Worm (Caenorhabditis elegans) whole organism, young adult: ENCODE results near the gene K08H2.4.

ENCODE experiments used
- B0019.2 ChIP-seq: fragments of 200-800 bp; sonication (Bioruptor generic); conservative IDR thresholded peaks from 2 replicates; pipeline ENCODE4 v1.3.6; 2022; ENCODE audit warnings: missing genetic modification reagents, missing genetic modification characterization, missing compliant biosample characterization
- B0035.1 ChIP-seq: sonication (generic microtip); optimal IDR thresholded peaks from 2 replicates; lab custom pipeline; 2016; ENCODE audit warnings: missing genetic modification characterization, mild to moderate bottlenecking, missing compliant biosample characterization, missing genotype, missing genetic modification reagents
- B0261.1 ChIP-seq: sonication (generic microtip); optimal IDR thresholded peaks from 2 replicates; lab custom pipeline; 2016; ENCODE audit warnings: mild to moderate bottlenecking, missing genetic modification characterization, moderate library complexity, missing compliant biosample characterization
- B0336.3 ChIP-seq: fragments of 200-800 bp; sonication (Bioruptor generic); IDR thresholded peaks from 2 replicates; pipeline ENCODE4 v1.3.6; 2022; ENCODE audit warnings: missing genetic modification characterization, missing compliant biosample characterization
- C06A6.2 ChIP-seq: fragments of 200-800 bp; sonication (Bioruptor generic); conservative IDR thresholded peaks from 2 replicates; pipeline ENCODE4 v1.3.6; 2022; ENCODE audit warnings: missing genetic modification characterization, missing compliant biosample characterization
- F23B12.7 ChIP-seq: sonication (generic microtip); optimal IDR thresholded peaks from 2 replicates; lab custom pipeline; 2017; ENCODE audit warnings: missing genetic modification characterization, mild to moderate bottlenecking, missing compliant biosample characterization, antibody characterized with exemption, moderate library complexity; ENCODE audit not compliant: insufficient read depth
- F37B4.10 ChIP-seq: fragments of 200-800 bp; sonication (Bioruptor generic); IDR thresholded peaks from 2 replicates; pipeline ENCODE4 v1.3.6; 2022; ENCODE audit warnings: missing genetic modification characterization, missing compliant biosample characterization
- F49E8.2 ChIP-seq: sonication (generic microtip); optimal IDR thresholded peaks from 3 replicates; lab custom pipeline; 2017; ENCODE audit warnings: missing genetic modification characterization, mild to moderate bottlenecking, missing compliant biosample characterization, antibody characterized with exemption, moderate library complexity; ENCODE audit not compliant: insufficient read depth
- F52B5.7 ChIP-seq: sonication (generic microtip); optimal IDR thresholded peaks from 2 replicates; lab custom pipeline; 2016; ENCODE audit warnings: mild to moderate bottlenecking, missing genetic modification characterization, missing compliant biosample characterization
- T26A5.8 ChIP-seq: sonication (generic microtip); optimal IDR thresholded peaks from 2 replicates; lab custom pipeline; 2016; ENCODE audit warnings: missing genetic modification characterization, missing compliant biosample characterization
- Y56A3A.18 ChIP-seq: fragments of 200-800 bp; sonication (Bioruptor generic); IDR thresholded peaks from 2 replicates; pipeline ENCODE4 v1.3.6; 2022; ENCODE audit warnings: missing genetic modification reagents, missing genetic modification characterization, missing compliant biosample characterization
- akir-1 ChIP-seq: fragments of 200-800 bp; sonication (Bioruptor generic); optimal IDR thresholded peaks from 2 replicates; lab custom pipeline; 2018; ENCODE audit warnings: mild to moderate bottlenecking, missing genetic modification characterization, moderate library complexity, missing compliant biosample characterization
- bed-2 ChIP-seq: fragments of 200-800 bp; sonication (Bioruptor generic); IDR thresholded peaks from 2 replicates; pipeline ENCODE4 v1.3.6; 2022; ENCODE audit warnings: missing genetic modification reagents, missing genetic modification characterization, missing compliant biosample characterization
- ceh-100 ChIP-seq: fragments of 200-800 bp; sonication (Bioruptor generic); IDR thresholded peaks from 2 replicates; pipeline ENCODE4 v1.3.6; 2022; ENCODE audit warnings: missing genetic modification reagents, missing genetic modification characterization, missing compliant biosample characterization
- ceh-79 ChIP-seq: sonication (generic microtip); optimal IDR thresholded peaks from 2 replicates; lab custom pipeline; 2017; ENCODE audit warnings: mild to moderate bottlenecking, missing genetic modification characterization, missing compliant biosample characterization
- ekl-4 ChIP-seq: fragments of 200-800 bp; sonication (Bioruptor generic); IDR thresholded peaks from 2 replicates; pipeline ENCODE4 v1.3.6; 2022; ENCODE audit warnings: missing genetic modification reagents, missing genetic modification characterization, missing compliant biosample characterization
- ets-4 ChIP-seq: fragments of 200-800 bp; sonication (Bioruptor generic); optimal IDR thresholded peaks from 2 replicates; lab custom pipeline; 2018; ENCODE audit warnings: mild to moderate bottlenecking, missing genetic modification characterization, missing compliant biosample characterization
- him-1 ChIP-seq: sonication (generic microtip); optimal IDR thresholded peaks from 2 replicates; lab custom pipeline; 2016; ENCODE audit warnings: missing genotype, missing genetic modification reagents, missing genetic modification characterization, missing compliant biosample characterization
- hlh-12 ChIP-seq: sonication (generic microtip); optimal IDR thresholded peaks from 2 replicates; lab custom pipeline; 2016; ENCODE audit warnings: missing genetic modification characterization, missing compliant biosample characterization
- hmg-20 ChIP-seq: fragments of 200-800 bp; sonication (Bioruptor generic); IDR thresholded peaks from 2 replicates; pipeline ENCODE4 v1.3.6; 2022; ENCODE audit warnings: missing genetic modification reagents, missing genetic modification characterization, missing compliant biosample characterization
- hsf-1 ChIP-seq: fragments of 200-800 bp; sonication (Bioruptor generic); IDR thresholded peaks from 2 replicates; pipeline ENCODE4 v1.3.6; 2022; ENCODE audit warnings: missing genetic modification reagents, missing genetic modification characterization, missing compliant biosample characterization
- let-526 ChIP-seq: fragments of 200-800 bp; sonication (Bioruptor generic); IDR thresholded peaks from 2 replicates; pipeline ENCODE4 v1.3.6; 2022; ENCODE audit warnings: missing genetic modification reagents, missing genetic modification characterization, missing compliant biosample characterization
- let-607 ChIP-seq, 2 experiments: fragments of 200-800 bp in 1 of 2; sonication (Bioruptor generic) in 1 of 2; sonication (generic microtip) in 1 of 2; optimal IDR thresholded peaks; 2 replicates each; lab custom pipeline; 2016 to 2018; ENCODE audit warnings: mild to moderate bottlenecking in 2 of 2, missing compliant biosample characterization in 2 of 2, missing genetic modification characterization in 2 of 2, moderate library complexity in 2 of 2, missing genotype in 1 of 2
- lin-54 ChIP-seq: fragments of 200-800 bp; sonication (Bioruptor generic); optimal IDR thresholded peaks from 2 replicates; lab custom pipeline; 2018; ENCODE audit warnings: mild to moderate bottlenecking, missing genetic modification characterization, missing compliant biosample characterization
- lir-1 ChIP-seq: fragments of 200-800 bp; sonication (Bioruptor generic); conservative IDR thresholded peaks from 2 replicates; pipeline ENCODE4 v1.3.6; 2022; ENCODE audit warnings: missing genetic modification reagents, missing genetic modification characterization, missing compliant biosample characterization
- lsy-27 ChIP-seq: sonication (generic microtip); optimal IDR thresholded peaks from 2 replicates; lab custom pipeline; 2017; ENCODE audit warnings: missing genetic modification characterization, mild to moderate bottlenecking, missing compliant biosample characterization, antibody characterized with exemption, missing genotype, borderline replicate concordance; ENCODE audit not compliant: insufficient read depth
- nfyb-1 ChIP-seq: fragments of 200-800 bp; sonication (Bioruptor generic); IDR thresholded peaks from 2 replicates; pipeline ENCODE4 v1.3.6; 2022; ENCODE audit warnings: missing genetic modification reagents, missing genetic modification characterization, missing compliant biosample characterization
- nhr-120 ChIP-seq: fragments of 200-800 bp; sonication (Bioruptor generic); IDR thresholded peaks from 2 replicates; pipeline ENCODE4 v1.3.6; 2022; ENCODE audit warnings: missing genetic modification characterization, missing compliant biosample characterization
- nhr-90 ChIP-seq: sonication (generic microtip); optimal IDR thresholded peaks from 2 replicates; lab custom pipeline; 2016; ENCODE audit warnings: missing genotype, mild to moderate bottlenecking, missing genetic modification characterization, missing compliant biosample characterization
- pbrm-1 ChIP-seq: fragments of 200-800 bp; sonication (Bioruptor generic); IDR thresholded peaks from 2 replicates; pipeline ENCODE4 v1.3.6; 2022; ENCODE audit warnings: missing genetic modification reagents, missing genetic modification characterization, missing compliant biosample characterization
- snpc-3.4 ChIP-seq: sonication (generic microtip); optimal IDR thresholded peaks from 2 replicates; lab custom pipeline; 2017; ENCODE audit warnings: missing genetic modification characterization, mild to moderate bottlenecking, missing compliant biosample characterization, antibody characterized with exemption, moderate library complexity, missing genotype, missing genetic modification reagents
- somi-1 ChIP-seq: fragments of 200-800 bp; sonication (Bioruptor generic); optimal IDR thresholded peaks from 2 replicates; lab custom pipeline; 2018; ENCODE audit warnings: mild to moderate bottlenecking, missing genetic modification characterization, missing compliant biosample characterization
- zfh-2 ChIP-seq: fragments of 200-800 bp; sonication (Bioruptor generic); conservative IDR thresholded peaks from 2 replicates; pipeline ENCODE4 v1.3.6; 2022; ENCODE audit warnings: missing genetic modification reagents, missing genetic modification characterization, missing compliant biosample characterization
- zim-3 ChIP-seq: sonication (generic microtip); optimal IDR thresholded peaks from 2 replicates; lab custom pipeline; 2017; ENCODE audit warnings: mild to moderate bottlenecking, missing genetic modification characterization, moderate library complexity, missing compliant biosample characterization
- ztf-22 ChIP-seq: fragments of 200-800 bp; sonication (Bioruptor generic); optimal IDR thresholded peaks from 2 replicates; lab custom pipeline; 2018; ENCODE audit warnings: mild to moderate bottlenecking, missing genetic modification characterization, moderate library complexity, missing compliant biosample characterization

K08H2.4 gene

ce11 chrX:13227778-13228177, 10.5 kb upstream of the K08H2.4 start:
- TF ChIP-seq snpc-3.4 (tag; lab: Kevin White, UChicago): no peak
- TF ChIP-seq F52B5.7 (tag; lab: Kevin White, UChicago): no peak
- no peak for TF ChIP-seq F49E8.2 (tag; lab: Kevin White, UChicago)
- no peak for TF ChIP-seq let-607 (tag; optimal IDR thresholded peaks at IDR 0.05; lab: Kevin White, UChicago)
- no peak for TF ChIP-seq bed-2
- no peak for TF ChIP-seq C06A6.2 (GFP tag; lab: Robert Waterston, UW)
- no peak for TF ChIP-seq akir-1 (GFP tag; lab: Kevin White, UChicago)
- TF ChIP-seq B0035.1: no peak
- TF ChIP-seq lin-54 (GFP tag; lab: Kevin White, UChicago): no peak

DNA sequence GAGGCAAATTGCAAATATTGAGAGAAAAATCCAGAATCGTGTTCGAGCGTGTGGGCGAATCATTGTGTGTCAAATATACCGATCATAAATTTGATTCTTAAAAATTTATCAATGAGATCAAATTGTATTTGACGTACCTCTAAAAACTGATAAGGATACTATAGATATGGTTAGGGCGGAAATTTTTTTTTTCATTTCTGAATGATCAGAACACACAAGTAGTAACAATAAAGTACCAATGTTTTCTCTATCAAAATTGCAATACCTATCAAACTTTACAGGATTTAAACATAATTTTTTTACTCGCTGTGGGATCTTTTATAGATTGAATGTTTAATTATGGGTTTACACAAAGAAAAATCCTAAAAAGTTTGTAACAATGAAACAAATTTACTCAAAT, 6.0 kb upstream of the K08H2.4 start, which contains the start of gene bgnt-1.5:
Gene bgnt-1.5 (minus strand): TSS at position 101 of the 400 bp plus-strand sequence.
- TF ChIP-seq B0261.1 (tag; lab: Kevin White, UChicago): no peak
- TF ChIP-seq nhr-90 (tag; lab: Kevin White, UChicago): no peak
- TF ChIP-seq ceh-100: no peak
- TF ChIP-seq ztf-22 (GFP tag; lab: Kevin White, UChicago): no peak
- TF ChIP-seq him-1: no peak
- TF ChIP-seq F23B12.7: no peak
- no peak for TF ChIP-seq F37B4.10 (GFP tag; lab: Robert Waterston, UW)
- TF ChIP-seq akir-1 (GFP tag; lab: Kevin White, UChicago): no peak

- no peak for TF ChIP-seq lsy-27 (tag; lab: Kevin White, UChicago)
- no peak for TF ChIP-seq ceh-79 (tag; lab: Kevin White, UChicago)
- no peak for TF ChIP-seq let-526 (GFP tag; lab: Robert Waterston, UW)
- TF ChIP-seq T26A5.8 (tag; lab: Kevin White, UChicago): no peak
- TF ChIP-seq hlh-12 (tag; lab: Kevin White, UChicago): no peak
- TF ChIP-seq, all 124 proteins: peak for 0
Observed at ce11 chrX:13234879-13235278, 3.4 kb upstream of the K08H2.4 start, which contains the start of gene K08H2.2. TSS of gene K08H2.2 (minus strand) at chrX:13234979.

- TF ChIP-seq ekl-4 (GFP tag; lab: Robert Waterston, UW): no peak
- no peak for TF ChIP-seq B0035.1
- no peak for TF ChIP-seq zfh-2 (GFP tag; lab: Robert Waterston, UW)
- TF ChIP-seq Y56A3A.18 (GFP tag; lab: Robert Waterston, UW): no peak
- TF ChIP-seq him-1: no peak
- no peak for TF ChIP-seq hsf-1 (GFP tag; lab: Robert Waterston, UW)
- no peak for TF ChIP-seq lir-1
- TF ChIP-seq pbrm-1 (GFP tag; lab: Robert Waterston, UW): no peak
- no peak for TF ChIP-seq somi-1
- no peak for TF ChIP-seq akir-1 (GFP tag; lab: Kevin White, UChicago)
- no peak for TF ChIP-seq nfyb-1
- no peak for TF ChIP-seq B0019.2
- no peak for TF ChIP-seq hlh-12 (tag; lab: Kevin White, UChicago)
- no peak for TF ChIP-seq B0336.3 (GFP tag; lab: Robert Waterston, UW)
- TF ChIP-seq nhr-120 (GFP tag; lab: Robert Waterston, UW): no peak
- no peak for TF ChIP-seq hmg-20 (GFP tag; lab: Robert Waterston, UW)
- no peak for TF ChIP-seq zim-3 (tag; lab: Kevin White, UChicago)
- TF ChIP-seq F37B4.10 (GFP tag; lab: Robert Waterston, UW): no peak
- TF ChIP-seq ets-4 (GFP tag; lab: Kevin White, UChicago): no peak
Observed at ce11 chrX:13237102-13237501, 1.2 kb upstream of the K08H2.4 start, which contains the start of gene K08H2.3. TSS of gene K08H2.3 (plus strand) at chrX:13237402.
